Fruit fly (Drosophila melanogaster): ENCODE data around the gene mRpL4.

The mRpL4 gene

DNA sequence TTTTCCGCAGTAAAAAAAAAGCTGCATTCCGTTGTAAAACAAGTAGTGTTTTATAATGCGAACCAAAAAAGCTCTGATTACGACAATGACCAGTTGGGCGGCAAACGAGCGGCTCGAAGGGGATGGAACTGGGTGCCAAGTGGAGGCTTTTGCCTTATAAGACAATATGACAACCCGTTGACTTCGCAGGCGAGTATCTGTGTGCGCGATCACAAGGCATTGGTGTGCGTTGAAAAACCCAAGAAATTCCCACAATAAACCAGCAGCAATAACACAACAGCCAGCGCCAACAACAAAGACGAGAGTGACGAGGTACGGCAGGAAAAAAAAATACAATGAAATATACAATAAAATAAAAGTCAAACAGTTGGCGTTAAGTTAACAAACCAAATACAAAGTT, 13.9 kb downstream of the mRpL4 start (continued):
- TF ChIP-seq Eip75B (GFP tag; optimal IDR thresholded peaks at IDR 0.05) (no peak), CG11294 (GFP tag; IDR thresholded peaks at IDR 0.05) (no peak), CG6854 (GFP tag; optimal IDR thresholded peaks at IDR 0.05) (no peak), CG9139 (GFP tag; optimal IDR thresholded peaks at IDR 0.05) (no peak), Eip93F (GFP tag; optimal IDR thresholded peaks at IDR 0.05) (peak; percentile 38), Met (GFP tag; optimal IDR thresholded peaks at IDR 0.05) (no peak), Lpt (GFP tag; optimal IDR thresholded peaks at IDR 0.05) (no peak), spab (GFP tag; optimal IDR thresholded peaks at IDR 0.05) (no peak), CG6792 (GFP tag; optimal IDR thresholded peaks at IDR 0.05) (no peak), OdsH (GFP tag; optimal IDR thresholded peaks at IDR 0.05) (no peak), achi (GFP tag; optimal IDR thresholded peaks at IDR 0.05) (no peak), vri (GFP tag; optimal IDR thresholded peaks at IDR 0.05) (peak; percentile 94), CG4318 (GFP tag; optimal IDR thresholded peaks at IDR 0.05) (no peak), CG11902 (GFP tag; optimal IDR thresholded peaks at IDR 0.05) (no peak), svp (GFP tag) (no peak), CG15336 (GFP tag; IDR thresholded peaks at IDR 0.05) (no peak), eg (GFP tag; IDR thresholded peaks at IDR 0.05) (no peak; the same call in 2 of the 3 replicates), Sox14 (GFP tag; optimal IDR thresholded peaks at IDR 0.05) (peak; percentile 77), Ets96B (tag; optimal IDR thresholded peaks at IDR 0.05) (peak; percentile 31), Blimp-1 (GFP tag; optimal IDR thresholded peaks at IDR 0.05) (no peak), ss (GFP tag; optimal IDR thresholded peaks at IDR 0.05) (peak in 1 of 2 experiments; percentile 78), CG6808 (GFP tag; optimal IDR thresholded peaks at IDR 0.05) (peak; percentile 65)

DNA sequence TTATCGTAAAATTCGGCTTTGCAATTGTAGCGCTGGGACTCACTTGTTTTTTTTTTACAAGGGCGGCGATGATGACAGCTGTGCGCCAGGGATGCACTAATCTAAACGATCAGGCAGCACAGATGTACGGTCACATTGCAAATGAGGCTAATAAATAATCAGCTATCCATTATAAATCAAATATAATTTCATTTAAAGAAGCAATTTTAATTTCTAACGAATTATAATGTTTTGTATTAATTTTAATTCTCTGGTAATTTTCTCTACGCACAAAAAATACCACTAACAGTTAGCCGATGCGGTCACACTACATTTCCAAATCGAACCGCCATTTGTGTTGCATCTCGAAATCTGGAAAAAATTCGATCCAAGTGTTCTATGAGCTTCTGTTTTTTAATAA, 18.3 kb downstream of the mRpL4 start, which contains the start of the genes cni and fzy:
Gene cni, minus strand, starts transcription at position 79 of the 400 bp plus-strand sequence.
Gene fzy, plus strand, starts transcription at position 309 of the 400 bp plus-strand sequence.
- TF ChIP-seq CG11294 (GFP tag; IDR thresholded peaks at IDR 0.05) (no peak), CG34406 (GFP tag; optimal IDR thresholded peaks at IDR 0.05) (no peak), CG10669 (GFP tag; optimal IDR thresholded peaks at IDR 0.05) (no peak), cyc (GFP tag; optimal IDR thresholded peaks at IDR 0.05) (peak; percentile 42), Sox14 (GFP tag; optimal IDR thresholded peaks at IDR 0.05) (peak; percentile 42), CG31627 (GFP tag; optimal IDR thresholded peaks at IDR 0.05) (peak; percentile 23), CG6808 (GFP tag; optimal IDR thresholded peaks at IDR 0.05) (no peak), CG8319 (GFP tag; optimal IDR thresholded peaks at IDR 0.05) (no peak), salr (GFP tag; optimal IDR thresholded peaks at IDR 0.05) (no peak), CG11902 (GFP tag; optimal IDR thresholded peaks at IDR 0.05) (no peak), CG6163 (GFP tag; IDR thresholded peaks at IDR 0.05) (no peak), lz (GFP tag; optimal IDR thresholded peaks at IDR 0.05) (peak; percentile 26), Eip78C (GFP tag) (no peak), dac (GFP tag; optimal IDR thresholded peaks at IDR 0.05) (no peak), CG9139 (GFP tag; optimal IDR thresholded peaks at IDR 0.05) (no peak), CG32006 (GFP tag; optimal IDR thresholded peaks at IDR 0.05) (no peak), CG1621 (tag; optimal IDR thresholded peaks at IDR 0.05) (no peak), CG6792 (GFP tag; optimal IDR thresholded peaks at IDR 0.05) (no peak), CG3032 (tag; optimal IDR thresholded peaks at IDR 0.05) (peak; percentile 23), Eip93F (GFP tag; optimal IDR thresholded peaks at IDR 0.05) (peak; percentile 59), achi (GFP tag; optimal IDR thresholded peaks at IDR 0.05) (peak; percentile 74), esn (GFP tag; optimal IDR thresholded peaks at IDR 0.05) (peak; percentile 30), fd85E (GFP tag; optimal IDR thresholded peaks at IDR 0.05) (no peak)

DNA sequence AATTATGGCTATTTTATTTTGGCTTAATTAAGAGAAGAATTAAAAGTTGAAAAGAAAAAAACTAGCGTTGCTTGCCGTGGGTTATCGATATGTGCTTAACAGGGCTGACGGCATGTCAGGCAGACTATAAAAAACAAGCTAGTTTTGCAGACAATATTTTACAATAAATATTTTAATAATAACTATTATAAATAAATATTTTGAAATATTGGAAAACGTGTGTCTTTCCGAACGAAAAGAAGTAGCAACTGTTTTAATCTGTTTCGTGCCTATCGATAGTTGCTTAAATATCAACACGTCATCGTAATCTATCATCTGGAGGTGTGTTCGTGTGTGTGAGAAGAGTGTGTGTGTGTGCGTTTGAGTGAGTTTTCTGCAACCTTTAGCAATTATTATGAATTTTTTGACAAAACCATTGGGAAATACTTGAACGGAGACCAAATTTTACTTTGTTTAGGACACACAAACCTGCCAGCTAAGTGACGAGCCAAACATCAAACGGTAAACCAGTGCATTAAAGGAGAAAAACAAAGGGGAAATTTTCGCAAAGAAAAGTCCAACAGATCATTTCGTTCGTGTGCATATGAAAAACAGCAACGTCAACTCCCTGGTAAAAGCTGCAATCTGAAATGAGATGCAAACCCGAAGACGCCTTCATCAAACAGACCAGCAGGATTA, 21.8 kb downstream of the mRpL4 start, which contains the start of the genes CG5861 and Syx5:
Gene CG5861, minus strand, starts transcription at position 273 of the 678 bp plus-strand sequence.
Gene Syx5, plus strand, starts transcription at position 321 of the 678 bp plus-strand sequence.
- TF ChIP-seq acj6 (GFP tag; optimal IDR thresholded peaks at IDR 0.05) (no peak), net (GFP tag; optimal IDR thresholded peaks at IDR 0.05) (no peak), Lpt (GFP tag; optimal IDR thresholded peaks at IDR 0.05) (no peak), CG8119 (GFP tag; IDR thresholded peaks at IDR 0.05) (no peak), Ets96B (tag; optimal IDR thresholded peaks at IDR 0.05) (peak; percentile 40), CG8632 (GFP tag; optimal IDR thresholded peaks at IDR 0.05) (no peak), OdsH (GFP tag; optimal IDR thresholded peaks at IDR 0.05) (no peak), Sox14 (GFP tag; optimal IDR thresholded peaks at IDR 0.05) (peak; percentile 35), Gug (GFP tag; IDR thresholded peaks at IDR 0.05) (0 out of 2 replicates have a peak, but pooled peaks have one; percentile 21), achi (GFP tag; optimal IDR thresholded peaks at IDR 0.05) (no peak), fkh (GFP tag; optimal IDR thresholded peaks at IDR 0.05) (peak; percentile 67), CG9139 (GFP tag; optimal IDR thresholded peaks at IDR 0.05) (no peak), CG6792 (GFP tag; optimal IDR thresholded peaks at IDR 0.05) (no peak), Ets21C (GFP tag; optimal IDR thresholded peaks at IDR 0.05) (no peak), esn (GFP tag; optimal IDR thresholded peaks at IDR 0.05) (peak; percentile 37), Hr39 (GFP tag; optimal IDR thresholded peaks at IDR 0.05) (no peak), Sox102F (GFP tag; optimal IDR thresholded peaks at IDR 0.05) (no peak), Eip93F (GFP tag; optimal IDR thresholded peaks at IDR 0.05) (peak; percentile 69), Eip78C (GFP tag) (no peak), salr (GFP tag; optimal IDR thresholded peaks at IDR 0.05) (no peak), CG3032 (tag; optimal IDR thresholded peaks at IDR 0.05) (peak; percentile 60), CG31627 (GFP tag; optimal IDR thresholded peaks at IDR 0.05) (no peak), Blimp-1 (GFP tag; optimal IDR thresholded peaks at IDR 0.05) (no peak)
